Worm (Caenorhabditis elegans): ENCODE data around the gene cubn-1.

cubn-1 gene

DNA sequence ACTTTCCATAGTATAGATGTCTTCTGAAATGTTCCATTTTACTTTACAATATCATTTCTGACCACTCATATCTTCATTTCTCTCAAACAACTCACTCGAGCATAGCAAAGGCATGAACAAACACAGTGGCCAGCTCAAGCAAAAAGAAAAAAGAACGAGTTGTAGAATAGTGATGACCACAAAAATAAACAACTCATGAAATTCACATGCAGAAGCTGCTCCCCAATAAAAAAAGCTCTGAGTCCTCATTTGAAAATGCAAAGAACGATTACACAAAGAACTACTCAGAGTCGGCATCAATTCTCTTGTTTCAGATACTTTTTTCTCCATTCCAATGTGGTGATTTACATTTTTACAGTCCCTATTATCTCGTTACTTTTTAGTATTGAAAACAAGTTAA is 23.6 kb downstream of the cubn-1 start:
- TF ChIP-seq K09A11.1 (tag; optimal IDR thresholded peaks at IDR 0.05; ENCODE audit: insufficient read depth): no peak
- no peak for TF ChIP-seq ceh-48 (tag; optimal IDR thresholded peaks at IDR 0.05)

DNA sequence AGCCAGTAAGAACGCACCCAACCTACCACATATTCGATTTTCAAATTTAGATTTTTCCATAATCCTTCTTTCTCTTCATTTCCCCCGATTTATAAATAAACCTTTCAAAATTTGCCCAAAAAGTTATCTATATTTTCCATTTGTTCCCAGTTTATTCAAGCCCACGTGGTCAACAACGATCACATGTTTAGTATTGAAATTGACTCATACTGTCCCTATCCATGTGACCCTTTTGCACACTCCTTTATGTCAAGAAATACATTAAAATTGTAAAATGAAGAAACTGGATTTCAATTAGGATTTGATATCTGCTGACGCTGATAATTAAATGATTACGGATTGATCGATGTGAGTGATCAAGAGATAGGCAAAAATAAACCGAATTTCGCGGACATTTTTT is 24.1 kb downstream of the cubn-1 start:
- no peak for TF ChIP-seq pat-9 (tag; optimal IDR thresholded peaks at IDR 0.05)

DNA sequence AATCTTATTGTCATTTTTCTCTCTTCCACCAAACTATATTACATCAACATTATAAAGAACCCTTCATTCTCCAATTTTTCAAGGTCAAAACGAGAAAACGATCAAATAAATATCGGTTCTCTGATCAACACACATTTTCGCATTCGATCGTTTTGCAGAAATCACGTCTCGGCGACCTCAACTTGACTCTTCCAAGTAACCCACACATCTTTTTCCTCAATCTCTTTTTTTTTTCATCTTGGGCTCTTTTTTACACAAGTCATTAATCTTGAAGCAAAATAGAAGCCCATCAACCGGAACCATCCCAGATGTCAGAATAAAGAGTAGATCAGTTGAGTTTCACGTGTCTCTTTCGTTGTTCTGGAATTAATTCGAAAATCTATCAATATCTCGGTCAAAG is 25.1 kb downstream of the cubn-1 start:
- TF ChIP-seq npax-4 (tag; optimal IDR thresholded peaks at IDR 0.05) (no peak), ceh-48 (tag; optimal IDR thresholded peaks at IDR 0.05) (no peak), hlh-8 (tag; optimal IDR thresholded peaks at IDR 0.05) (peak; percentile 3), ceh-14 (tag; optimal IDR thresholded peaks at IDR 0.05) (no peak)

DNA sequence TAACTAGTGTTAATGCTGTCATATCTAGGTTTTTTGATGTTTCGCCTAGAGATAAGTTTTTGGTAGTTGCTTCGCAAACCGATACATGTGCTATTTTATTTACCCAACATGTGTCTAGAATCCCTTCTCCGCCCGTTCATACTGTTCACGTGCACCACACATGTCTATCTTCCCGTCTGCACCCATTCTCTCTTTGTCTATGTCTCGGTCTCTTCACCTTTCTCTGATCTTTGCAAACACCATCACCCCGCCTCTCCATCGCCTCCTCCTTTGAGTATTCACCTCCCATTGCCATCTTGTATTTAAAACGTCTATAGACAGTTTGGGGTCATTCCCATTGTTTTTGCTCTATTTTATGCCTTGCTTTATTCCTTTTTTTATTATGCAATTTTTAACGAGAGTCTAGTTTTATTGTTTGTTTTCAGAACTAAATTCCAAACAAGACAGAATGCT is 26.1 kb downstream of the cubn-1 start, which contains the start of gene F56H9.2:
Gene F56H9.2 (plus strand): TSS at position 426 of the 453 bp plus-strand sequence.
- TF ChIP-seq ets-4 (tag; optimal IDR thresholded peaks at IDR 0.05) (no peak), unc-86 (tag; optimal IDR thresholded peaks at IDR 0.05) (no peak), ama-1 (optimal IDR thresholded peaks at IDR 0.05) (no peak), sdc-2 (tag; optimal IDR thresholded peaks at IDR 0.05) (peak; percentile 55), ceh-24 (tag; optimal IDR thresholded peaks at IDR 0.05) (no peak), ceh-22 (tag; optimal IDR thresholded peaks at IDR 0.05) (no peak), hlh-30 (tag; optimal IDR thresholded peaks at IDR 0.05; ENCODE audit: insufficient read depth) (peak; percentile 69), pax-1 (tag; optimal IDR thresholded peaks at IDR 0.05) (peak; percentile 23), madf-2 (tag; optimal IDR thresholded peaks at IDR 0.05) (no peak), dmd-4 (tag; optimal IDR thresholded peaks at IDR 0.05; ENCODE audit: borderline replicate concordance) (no peak), tbx-2 (tag; optimal IDR thresholded peaks at IDR 0.05) (peak; percentile 65), syd-9 (tag; optimal IDR thresholded peaks at IDR 0.05) (no peak), ztf-16 (tag; optimal IDR thresholded peaks at IDR 0.05) (peak; percentile 32), nhr-232 (tag; optimal IDR thresholded peaks at IDR 0.05) (no peak), unc-3 (GFP tag; conservative IDR thresholded peaks at IDR 0.05) (no peak), unc-3 (tag; optimal IDR thresholded peaks at IDR 0.05) (no peak), fkh-10 (GFP tag; optimal IDR thresholded peaks at IDR 0.05) (no peak), npax-4 (tag; optimal IDR thresholded peaks at IDR 0.05) (no peak), pag-3 (tag; optimal IDR thresholded peaks at IDR 0.05; ENCODE audit: borderline replicate concordance) (no peak), tbx-7 (tag; optimal IDR thresholded peaks at IDR 0.05) (no peak), odd-2 (tag; optimal IDR thresholded peaks at IDR 0.05) (no peak), elt-2 (tag; optimal IDR thresholded peaks at IDR 0.05) (peak; percentile 66), T23F11.4 (GFP tag; optimal IDR thresholded peaks at IDR 0.05) (no peak), elt-4 (tag; optimal IDR thresholded peaks at IDR 0.05) (no peak), lim-6 (tag; optimal IDR thresholded peaks at IDR 0.05) (no peak), ceh-30 (tag; optimal IDR thresholded peaks at IDR 0.05) (no peak), pha-2 (tag; optimal IDR thresholded peaks at IDR 0.05) (no peak), ceh-19 (GFP tag; optimal IDR thresholded peaks at IDR 0.05) (no peak), ttx-3 (tag; optimal IDR thresholded peaks at IDR 0.05) (no peak), dve-1 (tag; optimal IDR thresholded peaks at IDR 0.05) (no peak), pat-9 (tag; optimal IDR thresholded peaks at IDR 0.05) (no peak), hlh-8 (tag; optimal IDR thresholded peaks at IDR 0.05) (peak; percentile 55), nfya-1 (tag; optimal IDR thresholded peaks at IDR 0.05) (peak; percentile 52), unc-42 (tag; optimal IDR thresholded peaks at IDR 0.05) (no peak), hlh-13 (GFP tag; optimal IDR thresholded peaks at IDR 0.05) (no peak), K02D7.2 (tag; optimal IDR thresholded peaks at IDR 0.05) (no peak), eyg-1 (tag; optimal IDR thresholded peaks at IDR 0.05) (no peak), fkh-6 (tag; optimal IDR thresholded peaks at IDR 0.05) (no peak), ceh-2 (tag; optimal IDR thresholded peaks at IDR 0.05) (peak; percentile 48), pqm-1 (tag; optimal IDR thresholded peaks at IDR 0.05) (no peak), ceh-31 (tag; optimal IDR thresholded peaks at IDR 0.05) (peak; percentile 45), ceh-14 (tag; optimal IDR thresholded peaks at IDR 0.05) (no peak), sox-2 (GFP tag; IDR thresholded peaks at IDR 0.05) (peak; percentile 65), F13H6.1 (tag; optimal IDR thresholded peaks at IDR 0.05) (no peak), Y22D7AL.16 (tag; optimal IDR thresholded peaks at IDR 0.05) (no peak), K09A11.1 (tag; optimal IDR thresholded peaks at IDR 0.05; ENCODE audit: insufficient read depth) (no peak)

Measured in whole organism, late embryonic.